Fruit fly (Drosophila melanogaster) whole organism, pupa: ENCODE data around the gene CheA29a.

ENCODE experiments used
- CG10348 ChIP-seq: fragments of 200-800 bp; sonication (Bioruptor generic); IDR thresholded peaks from 2 replicates; pipeline ENCODE4 v1.3.6; 2022; ENCODE audit warnings: missing biosample characterization, missing genetic modification characterization
- CG12605 ChIP-seq: fragments of 200-800 bp; sonication (Bioruptor generic); IDR thresholded peaks from 2 replicates; pipeline ENCODE4 v1.3.6; 2022; ENCODE audit warnings: missing biosample characterization, missing genetic modification characterization
- CG13204 ChIP-seq: fragments of 200-800 bp; sonication (Bioruptor generic); optimal IDR thresholded peaks from 2 replicates; lab custom pipeline; 2018; ENCODE audit warnings: missing biosample characterization, mild to moderate bottlenecking, missing genetic modification characterization, moderate library complexity
- CG14655 ChIP-seq: fragments of 200-800 bp; sonication (Bioruptor generic); optimal IDR thresholded peaks from 3 replicates; lab custom pipeline; 2017; ENCODE audit warnings: mild to moderate bottlenecking, missing biosample characterization, missing genetic modification reagents, missing genetic modification characterization
- CG15710 ChIP-seq: fragments of 200-800 bp; sonication (Bioruptor generic); optimal IDR thresholded peaks from 2 replicates; lab custom pipeline; 2018; ENCODE audit warnings: missing biosample characterization, mild to moderate bottlenecking, missing genetic modification characterization, moderate library complexity
- CG17806 ChIP-seq: fragments of 200-800 bp; sonication (Bioruptor generic); optimal IDR thresholded peaks from 2 replicates; lab custom pipeline; 2018; ENCODE audit warnings: missing biosample characterization, mild to moderate bottlenecking, missing genetic modification characterization, moderate library complexity
- CG32121 ChIP-seq: fragments of 200-800 bp; sonication (Bioruptor generic); IDR thresholded peaks from 2 replicates; pipeline ENCODE4 v1.3.6; 2022; ENCODE audit warnings: missing biosample characterization, missing genetic modification characterization
- CG34367 ChIP-seq: fragments of 200-800 bp; sonication (Bioruptor generic); optimal IDR thresholded peaks from 2 replicates; lab custom pipeline; 2018; ENCODE audit warnings: missing biosample characterization, mild to moderate bottlenecking, missing genetic modification characterization
- CG4496 ChIP-seq: fragments of 200-800 bp; sonication (Bioruptor generic); IDR thresholded peaks from 3 replicates; pipeline ENCODE4 v1.3.6; 2022; ENCODE audit warnings: missing biosample characterization, missing genetic modification characterization
- CG8159 ChIP-seq: fragments of 200-800 bp; sonication (Bioruptor generic); optimal IDR thresholded peaks from 3 replicates; lab custom pipeline; 2018; ENCODE audit warnings: missing biosample characterization, mild to moderate bottlenecking, missing genetic modification characterization, moderate library complexity
- CG8301 ChIP-seq: fragments of 200-800 bp; sonication (Bioruptor generic); optimal IDR thresholded peaks from 2 replicates; lab custom pipeline; 2018; ENCODE audit warnings: missing biosample characterization, mild to moderate bottlenecking, missing genetic modification characterization
- CG9948 ChIP-seq: fragments of 200-800 bp; sonication (Bioruptor generic); optimal IDR thresholded peaks from 2 replicates; lab custom pipeline; 2018; ENCODE audit warnings: missing biosample characterization, mild to moderate bottlenecking, missing genetic modification characterization, moderate library complexity
- D1 ChIP-seq: fragments of 200-800 bp; sonication (Bioruptor generic); optimal IDR thresholded peaks from 2 replicates; lab custom pipeline; 2018; ENCODE audit warnings: missing biosample characterization, mild to moderate bottlenecking, missing genetic modification characterization, moderate library complexity
- EcR ChIP-seq: fragments of 200-800 bp; sonication (Bioruptor generic); optimal IDR thresholded peaks from 3 replicates; lab custom pipeline; 2019; ENCODE audit warnings: missing biosample characterization, missing genetic modification characterization, mild to moderate bottlenecking, moderate library complexity, missing genetic modification reagents
- Ets98B ChIP-seq: fragments of 200-800 bp; sonication (Bioruptor generic); IDR thresholded peaks from 2 replicates; pipeline ENCODE4 v1.3.6; 2022; ENCODE audit warnings: missing biosample characterization, missing genetic modification characterization
- Pif1A ChIP-seq: fragments of 200-800 bp; sonication (Bioruptor generic); optimal IDR thresholded peaks from 3 replicates; lab custom pipeline; 2016; ENCODE audit warnings: missing biosample characterization, missing genetic modification characterization
- Pif1B ChIP-seq: fragments of 200-800 bp; sonication (Bioruptor generic); optimal IDR thresholded peaks from 3 replicates; lab custom pipeline; 2016; ENCODE audit warnings: missing biosample characterization, missing genetic modification characterization
- Snoo ChIP-seq: fragments of 200-800 bp; sonication (Bioruptor generic); optimal IDR thresholded peaks from 3 replicates; lab custom pipeline; 2017; ENCODE audit warnings: missing biosample characterization, mild to moderate bottlenecking, missing genetic modification characterization, inconsistent platforms
- fd96Ca ChIP-seq: fragments of 200-800 bp; sonication (Bioruptor generic); IDR thresholded peaks from 3 replicates; pipeline ENCODE4 v1.3.6; 2022; ENCODE audit warnings: missing biosample characterization, missing genetic modification characterization
- gl ChIP-seq: fragments of 200-800 bp; sonication (Bioruptor generic); optimal IDR thresholded peaks from 2 replicates; lab custom pipeline; 2018; ENCODE audit warnings: missing biosample characterization, mild to moderate bottlenecking, missing genetic modification characterization
- rn ChIP-seq: fragments of 200-800 bp; sonication (Bioruptor generic); IDR thresholded peaks from 2 replicates; pipeline ENCODE4 v1.3.6; 2022; ENCODE audit warnings: missing biosample characterization, missing genetic modification characterization

The CheA29a gene

dm6 chr2L:8477049-8477448, at the start of gene CheA29a:
CheA29a (plus strand) TSS chr2L:8477349.
- TF ChIP-seq CG10348 (GFP tag; lab: Robert Waterston, UW) (no peak), gl (no peak), CG8301 (tag; lab: Kevin White, UChicago) (no peak), Pif1B (GFP tag; lab: Kevin White, UChicago) (no peak), rn (GFP tag; lab: Robert Waterston, UW) (no peak), CG9948 (no peak), CG8159 (tag; lab: Kevin White, UChicago) (no peak), CG13204 (GFP tag; lab: Kevin White, UChicago) (no peak), CG14655 (GFP tag; lab: Kevin White, UChicago) (no peak), Ets98B (GFP tag; lab: Robert Waterston, UW) (no peak), Pif1A (GFP tag; lab: Kevin White, UChicago) (no peak), CG15710 (tag; lab: Kevin White, UChicago) (no peak), CG17806 (no peak)

dm6 chr2L:8432130-8432529, 45.0 kb upstream of the CheA29a start:
- no peak for TF ChIP-seq CG14655 (GFP tag; lab: Kevin White, UChicago)
- TF ChIP-seq Pif1B (GFP tag; lab: Kevin White, UChicago), result no peak
- no peak for TF ChIP-seq CG8301 (tag; lab: Kevin White, UChicago)
- TF ChIP-seq CG10348 (GFP tag; lab: Robert Waterston, UW), result no peak
- TF ChIP-seq CG15710 (tag; lab: Kevin White, UChicago), result no peak
- no peak for TF ChIP-seq Ets98B (GFP tag; lab: Robert Waterston, UW)
- no peak for TF ChIP-seq rn (GFP tag; lab: Robert Waterston, UW)
- TF ChIP-seq CG32121 (GFP tag; lab: Robert Waterston, UW), result no peak
- no peak for TF ChIP-seq CG4496 (GFP tag; lab: Robert Waterston, UW)
- TF ChIP-seq CG13204 (GFP tag; lab: Kevin White, UChicago), result no peak
- no peak for TF ChIP-seq CG34367 (tag; lab: Kevin White, UChicago)
- TF ChIP-seq Snoo (tag; lab: Kevin White, UChicago), result no peak
- no peak for TF ChIP-seq Pif1A (GFP tag; lab: Kevin White, UChicago)
- TF ChIP-seq D1 (tag; lab: Kevin White, UChicago), result no peak
- TF ChIP-seq, all 21 proteins: peak for 0

DNA sequence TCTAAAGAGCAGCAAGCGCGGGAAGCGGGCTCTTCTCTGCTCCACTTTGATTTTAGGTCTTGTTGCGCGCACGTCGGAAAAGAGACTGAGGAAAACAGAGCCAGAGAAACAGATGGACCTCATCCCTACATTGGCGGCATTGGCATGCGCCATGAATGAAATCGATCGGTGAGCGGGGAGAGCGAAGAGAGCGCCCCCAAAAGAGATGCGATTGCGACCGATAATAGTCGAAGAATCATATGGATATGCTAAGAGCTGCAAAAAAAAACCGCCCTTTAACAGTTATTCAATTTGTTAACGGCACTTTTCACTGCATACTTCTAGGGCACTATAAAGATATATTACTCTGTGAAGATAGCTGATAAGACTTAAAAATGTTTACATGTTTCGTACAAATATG, 43.6 kb upstream of the CheA29a start, which contains the start of gene grk:
TSS of gene grk (minus strand) at position 87 of the 400 bp plus-strand sequence.
- TF ChIP-seq CG13204 (GFP tag; lab: Kevin White, UChicago) (no peak), CG17806 (no peak), CG15710 (tag; lab: Kevin White, UChicago) (no peak), fd96Ca (GFP tag; lab: Robert Waterston, UW) (no peak), CG8159 (tag; lab: Kevin White, UChicago) (no peak)

- TF ChIP-seq CG34367 (tag; lab: Kevin White, UChicago) (no peak), CG15710 (tag; lab: Kevin White, UChicago) (no peak), Pif1A (GFP tag; lab: Kevin White, UChicago) (no peak), CG8301 (tag; lab: Kevin White, UChicago) (no peak), CG13204 (GFP tag; lab: Kevin White, UChicago) (no peak)
- TF ChIP-seq, all 21 proteins: peak for 0
Observed at dm6 chr2L:8437176-8437575, 40.0 kb upstream of the CheA29a start, which contains the start of the genes D12 and Chrac-14. D12 (minus strand) TSS chr2L:8437365. Chrac-14 (plus strand) TSS chr2L:8437405.

- no peak for TF ChIP-seq CG14655 (GFP tag; lab: Kevin White, UChicago)
- no peak for TF ChIP-seq Pif1B (GFP tag; lab: Kevin White, UChicago)
- TF ChIP-seq CG34367 (tag; lab: Kevin White, UChicago), result no peak
- no peak for TF ChIP-seq Snoo (tag; lab: Kevin White, UChicago)
- no peak for TF ChIP-seq D1 (tag; lab: Kevin White, UChicago)
- TF ChIP-seq CG4496 (GFP tag; lab: Robert Waterston, UW), result no peak
- no peak for TF ChIP-seq CG8301 (tag; lab: Kevin White, UChicago)
- TF ChIP-seq CG15710 (tag; lab: Kevin White, UChicago), result no peak
- TF ChIP-seq CG17806, result no peak
- TF ChIP-seq rn (GFP tag; lab: Robert Waterston, UW), result no peak
- TF ChIP-seq Pif1A (GFP tag; lab: Kevin White, UChicago), result no peak
- no peak for TF ChIP-seq gl
- TF ChIP-seq, all 21 proteins: peak for 0
Observed at dm6 chr2L:8438052-8438451, 39.1 kb upstream of the CheA29a start, which contains the start of gene mus201. mus201 (plus strand) TSS chr2L:8438169.

dm6 chr2L:8442147-8442546, 35.0 kb upstream of the CheA29a start, which contains the start of gene CG31897:
CG31897 (plus strand) TSS chr2L:8442447.
- no peak for TF ChIP-seq CG4496 (GFP tag; lab: Robert Waterston, UW)
- TF ChIP-seq EcR (GFP tag; lab: Kevin White, UChicago), result no peak
- no peak for TF ChIP-seq Pif1A (GFP tag; lab: Kevin White, UChicago)
- TF ChIP-seq fd96Ca (GFP tag; lab: Robert Waterston, UW), result no peak
- TF ChIP-seq CG15710 (tag; lab: Kevin White, UChicago), result no peak
- TF ChIP-seq CG32121 (GFP tag; lab: Robert Waterston, UW), result no peak
- no peak for TF ChIP-seq CG14655 (GFP tag; lab: Kevin White, UChicago)
- TF ChIP-seq CG12605 (GFP tag; lab: Robert Waterston, UW), result no peak
- no peak for TF ChIP-seq D1 (tag; lab: Kevin White, UChicago)
- no peak for TF ChIP-seq CG8301 (tag; lab: Kevin White, UChicago)
- TF ChIP-seq, all 21 proteins: peak for 0
